Worm (Caenorhabditis elegans) whole organism, young adult: Measurements from ENCODE around the gene nspc-3.

ENCODE experiments used
- Y53F4B.3 ChIP-seq: fragments of 200-800 bp; sonication (Bioruptor generic); IDR thresholded peaks from 2 replicates; pipeline ENCODE4 v1.3.6; 2022; ENCODE audit warnings: missing genetic modification reagents, missing genetic modification characterization, missing compliant biosample characterization
- Y67H2A.10 ChIP-seq: fragments of 200-800 bp; sonication (Bioruptor generic); conservative IDR thresholded peaks from 2 replicates; pipeline ENCODE4 v1.3.6; 2022; ENCODE audit warnings: missing genetic modification reagents, missing genetic modification characterization, missing compliant biosample characterization
- Y95B8A.8 ChIP-seq: fragments of 200-800 bp; sonication (Bioruptor generic); IDR thresholded peaks from 2 replicates; pipeline ENCODE4 v1.3.6; 2022; ENCODE audit warnings: missing genetic modification reagents, missing genetic modification characterization, missing compliant biosample characterization
- hrde-1 ChIP-seq: sonication (generic microtip); optimal IDR thresholded peaks from 2 replicates; lab custom pipeline; 2016; ENCODE audit warnings: missing genetic modification characterization, mild to moderate bottlenecking, missing compliant biosample characterization, moderate library complexity, missing genotype, missing genetic modification reagents, borderline replicate concordance
- nfyb-1 ChIP-seq: fragments of 200-800 bp; sonication (Bioruptor generic); IDR thresholded peaks from 2 replicates; pipeline ENCODE4 v1.3.6; 2022; ENCODE audit warnings: missing genetic modification reagents, missing genetic modification characterization, missing compliant biosample characterization

DNA sequence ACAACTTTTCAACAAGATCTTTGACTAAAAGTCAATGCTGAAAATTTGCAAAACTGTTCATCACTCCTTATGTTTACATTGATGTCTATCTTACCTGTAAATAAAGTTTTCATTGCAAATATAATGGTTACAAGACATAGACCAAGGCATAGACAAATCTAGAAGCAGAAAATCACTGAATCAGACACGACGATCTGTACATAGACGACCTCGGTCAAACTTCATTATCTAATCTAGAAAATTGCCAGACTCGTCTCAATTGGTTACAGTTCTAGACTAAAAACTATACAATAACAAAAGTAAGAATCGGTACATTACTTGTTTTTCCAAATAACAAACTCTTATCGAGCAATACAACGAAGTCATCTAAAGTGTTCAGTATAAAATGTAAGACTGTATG, 36.0 kb upstream of the nspc-3 start, which contains the start of gene grd-4:
- TF ChIP-seq Y95B8A.8 (GFP tag; lab: Robert Waterston, UW), result no peak
- no peak for TF ChIP-seq nfyb-1 (GFP tag; lab: Robert Waterston, UW)
- no peak for TF ChIP-seq hrde-1
- no peak for TF ChIP-seq Y53F4B.3 (GFP tag; lab: Robert Waterston, UW)
- TF ChIP-seq Y67H2A.10 (GFP tag; lab: Robert Waterston, UW), result no peak
